Worm (Caenorhabditis elegans): ENCODE data around the gene C28H8.5.

- TF ChIP-seq R02D3.7 (tag; optimal IDR thresholded peaks at IDR 0.05) (no peak), snpc-4 (tag; optimal IDR thresholded peaks at IDR 0.05) (no peak), nhr-23 (tag; optimal IDR thresholded peaks at IDR 0.05) (no peak), lin-39 (tag; optimal IDR thresholded peaks at IDR 0.05) (no peak), F13H6.1 (tag; optimal IDR thresholded peaks at IDR 0.05) (peak; percentile 34), mbf-1 (tag; optimal IDR thresholded peaks at IDR 0.05) (no peak), nhr-11 (tag; optimal IDR thresholded peaks at IDR 0.05) (no peak), skn-1 (tag; optimal IDR thresholded peaks at IDR 0.05) (no peak), sem-4 (tag; optimal IDR thresholded peaks at IDR 0.05) (no peak), elt-3 (tag; optimal IDR thresholded peaks at IDR 0.05) (no peak)
Measured at ce11 chrIII:5906059-5906458, 22.0 kb downstream of the C28H8.5 start, which contains the start of gene dpff-1.
